Fruit fly (Drosophila melanogaster) whole organism, embryonic: ENCODE results near the gene CG12112.

Experiments used
- Adf1 ChIP-seq: fragments of 200-800 bp; sonication (Bioruptor generic); IDR thresholded peaks from 2 replicates; pipeline ENCODE4 v1.3.6; 2022; ENCODE audit warnings: missing biosample characterization, missing genetic modification characterization
- Bteb2 ChIP-seq: fragments of 200-800 bp; sonication (Bioruptor generic); optimal IDR thresholded peaks from 2 replicates; lab custom pipeline; 2016; ENCODE audit warnings: missing biosample characterization, missing genetic modification characterization
- CG10431 ChIP-seq: fragments of 200-800 bp; sonication (Bioruptor generic); optimal IDR thresholded peaks from 3 replicates; lab custom pipeline; 2018; ENCODE audit warnings: missing biosample characterization, mild to moderate bottlenecking, missing genetic modification characterization
- CG10543 ChIP-seq: fragments of 200-800 bp; sonication (Bioruptor generic); optimal IDR thresholded peaks from 3 replicates; lab custom pipeline; 2017; ENCODE audit warnings: missing biosample characterization, mild to moderate bottlenecking, missing genetic modification characterization, moderate library complexity
- CG11085 ChIP-seq: fragments of 200-800 bp; sonication (Bioruptor generic); IDR thresholded peaks from 2 replicates; pipeline ENCODE4 v1.3.6; 2022; ENCODE audit warnings: missing biosample characterization, missing genetic modification characterization
- CG11247 ChIP-seq: fragments of 200-800 bp; sonication (Bioruptor generic); IDR thresholded peaks from 2 replicates; pipeline ENCODE4 v1.3.6; 2022; ENCODE audit warnings: missing biosample characterization, missing genetic modification characterization
- CG18764 ChIP-seq: fragments of 200-800 bp; sonication (Bioruptor generic); optimal IDR thresholded peaks from 3 replicates; lab custom pipeline; 2016; ENCODE audit warnings: missing biosample characterization, missing genetic modification characterization
- CG30403 ChIP-seq: fragments of 200-800 bp; sonication (Bioruptor generic); optimal IDR thresholded peaks from 3 replicates; lab custom pipeline; 2016; ENCODE audit warnings: missing biosample characterization, missing genetic modification characterization
- CG4360 ChIP-seq: fragments of 200-800 bp; sonication (Bioruptor generic); IDR thresholded peaks from 2 replicates; pipeline ENCODE4 v1.3.6; 2022; ENCODE audit warnings: missing biosample characterization, missing genetic modification characterization
- CG6791 ChIP-seq: fragments of 200-800 bp; sonication (Bioruptor generic); IDR thresholded peaks from 3 replicates; pipeline ENCODE4 v1.3.6; 2022; ENCODE audit warnings: missing biosample characterization, missing genetic modification characterization; ENCODE audit not compliant: partially characterized antibody
- CG7372 ChIP-seq: fragments of 200-800 bp; sonication (Bioruptor generic); IDR thresholded peaks from 2 replicates; pipeline ENCODE4 v1.3.6; 2022; ENCODE audit warnings: missing biosample characterization, missing genetic modification characterization
- CG7786 ChIP-seq: fragments of 200-800 bp; sonication (Bioruptor generic); optimal IDR thresholded peaks from 2 replicates; lab custom pipeline; 2016; ENCODE audit warnings: missing biosample characterization, missing genetic modification characterization
- CG8290 ChIP-seq, 3 experiments: fragments of 200-800 bp; sonication (Bioruptor generic); optimal IDR thresholded peaks; 2 replicates each; lab custom pipeline; 2016 to 2019; ENCODE audit warnings: missing biosample characterization in 3 of 3, missing genetic modification characterization in 3 of 3, mild to moderate bottlenecking in 2 of 3, moderate library complexity in 1 of 3
- CG9797 ChIP-seq: fragments of 200-800 bp; sonication (Bioruptor generic); optimal IDR thresholded peaks from 3 replicates; lab custom pipeline; 2018; ENCODE audit warnings: missing biosample characterization, mild to moderate bottlenecking, missing genetic modification characterization
- Dad ChIP-seq: fragments of 200-800 bp; sonication (Bioruptor generic); optimal IDR thresholded peaks from 3 replicates; lab custom pipeline; 2016; ENCODE audit warnings: missing biosample characterization, missing genetic modification characterization
- Dek ChIP-seq: fragments of 200-800 bp; sonication (Bioruptor generic); optimal IDR thresholded peaks from 3 replicates; lab custom pipeline; 2019; ENCODE audit warnings: missing biosample characterization, mild to moderate bottlenecking, missing genetic modification characterization, moderate library complexity
- Doc3 ChIP-seq: fragments of 200-800 bp; sonication (Bioruptor generic); IDR thresholded peaks from 3 replicates; pipeline ENCODE4 v1.3.6; 2022; ENCODE audit warnings: missing biosample characterization, missing genetic modification characterization; ENCODE audit not compliant: partially characterized antibody
- Drgx ChIP-seq: fragments of 200-800 bp; sonication (Bioruptor generic); IDR thresholded peaks from 2 replicates; pipeline ENCODE4 v1.3.6; 2022; ENCODE audit warnings: missing biosample characterization, missing genetic modification characterization
- H15 ChIP-seq: fragments of 200-800 bp; sonication (Bioruptor generic); IDR thresholded peaks from 3 replicates; pipeline ENCODE4 v1.3.6; 2022; ENCODE audit warnings: missing biosample characterization, missing genetic modification characterization
- Hey ChIP-seq: fragments of 200-800 bp; sonication (Bioruptor generic); optimal IDR thresholded peaks from 3 replicates; lab custom pipeline; 2018; ENCODE audit warnings: missing biosample characterization, mild to moderate bottlenecking, missing genetic modification characterization
- HmgD ChIP-seq: fragments of 200-800 bp; sonication (Bioruptor generic); optimal IDR thresholded peaks from 3 replicates; lab custom pipeline; 2016; ENCODE audit warnings: missing biosample characterization, missing genetic modification characterization
- Hsf ChIP-seq: fragments of 200-800 bp; sonication (Bioruptor generic); optimal IDR thresholded peaks from 3 replicates; lab custom pipeline; 2016; ENCODE audit warnings: missing biosample characterization, missing genetic modification characterization
- Jarid2 ChIP-seq: fragments of 200-800 bp; sonication (Bioruptor generic); optimal IDR thresholded peaks from 3 replicates; lab custom pipeline; 2017; ENCODE audit warnings: mild to moderate bottlenecking, missing biosample characterization, missing genetic modification reagents, missing genetic modification characterization
- Meics ChIP-seq: fragments of 200-800 bp; sonication (Bioruptor generic); optimal IDR thresholded peaks from 2 replicates; lab custom pipeline; 2017; ENCODE audit warnings: missing biosample characterization, mild to moderate bottlenecking, missing genetic modification characterization
- Oaz ChIP-seq: fragments of 200-800 bp; sonication (Bioruptor generic); IDR thresholded peaks from 2 replicates; pipeline ENCODE4 v1.3.6; 2022; ENCODE audit warnings: missing biosample characterization, missing genetic modification characterization
- Pdp1 ChIP-seq, 2 experiments: fragments of 200-800 bp; sonication (Bioruptor generic); optimal IDR thresholded peaks; 3 replicates each; lab custom pipeline; 2016; ENCODE audit warnings: missing biosample characterization in 2 of 2, missing genetic modification characterization in 2 of 2, mild to moderate bottlenecking in 1 of 2, moderate library complexity in 1 of 2
- Stat92E ChIP-seq, 3 experiments: fragments of >200 bp in 2 of 3; fragments of 200-800 bp in 1 of 3; sonication (Bioruptor generic) in 1 of 3; optimal IDR thresholded peaks; 2 replicates each; lab custom pipeline; 2017 to 2019; ENCODE audit warnings: missing biosample characterization in 3 of 3, missing genetic modification characterization in 3 of 3, mild to moderate bottlenecking in 1 of 3, moderate library complexity in 1 of 3
- Usf ChIP-seq: fragments of 200-800 bp; sonication (Bioruptor generic); optimal IDR thresholded peaks from 2 replicates; lab custom pipeline; 2017; ENCODE audit warnings: missing genotype, missing biosample characterization, missing genetic modification characterization
- al ChIP-seq: fragments of 200-800 bp; sonication (Bioruptor generic); IDR thresholded peaks from 2 replicates; pipeline ENCODE4 v1.3.6; 2022; ENCODE audit warnings: missing biosample characterization, missing genetic modification characterization
- aop ChIP-seq: fragments of 200-800 bp; sonication (Bioruptor generic); IDR thresholded peaks from 2 replicates; pipeline ENCODE4 v1.3.6; 2022; ENCODE audit warnings: missing biosample characterization, missing genetic modification characterization
- ato ChIP-seq: fragments of 200-800 bp; sonication (Bioruptor generic); IDR thresholded peaks from 2 replicates; pipeline ENCODE4 v1.3.6; 2022; ENCODE audit warnings: missing biosample characterization, missing genetic modification characterization; ENCODE audit not compliant: partially characterized antibody
- dmrt99B ChIP-seq: fragments of 200-800 bp; sonication (Bioruptor generic); optimal IDR thresholded peaks from 2 replicates; lab custom pipeline; 2018; ENCODE audit warnings: missing biosample characterization, mild to moderate bottlenecking, missing genetic modification characterization, moderate library complexity
- emc ChIP-seq: fragments of 200-800 bp; sonication (Bioruptor generic); optimal IDR thresholded peaks from 2 replicates; lab custom pipeline; 2016; ENCODE audit warnings: missing biosample characterization, missing genetic modification characterization
- fu2 ChIP-seq: fragments of 200-800 bp; sonication (Bioruptor generic); optimal IDR thresholded peaks from 2 replicates; lab custom pipeline; 2016; ENCODE audit warnings: missing biosample characterization, missing genetic modification characterization
- gcm ChIP-seq: fragments of 200-800 bp; sonication (Bioruptor generic); optimal IDR thresholded peaks from 2 replicates; lab custom pipeline; 2019; ENCODE audit warnings: missing biosample characterization, mild to moderate bottlenecking, missing genetic modification characterization, moderate library complexity
- h ChIP-seq: fragments of >200 bp; optimal IDR thresholded peaks from 2 replicates; lab custom pipeline; 2017
- hbn ChIP-seq: fragments of 200-800 bp; sonication (Bioruptor generic); IDR thresholded peaks from 2 replicates; pipeline ENCODE4 v1.3.6; 2022; ENCODE audit warnings: missing biosample characterization, missing genetic modification characterization; ENCODE audit not compliant: partially characterized antibody
- jumu ChIP-seq: fragments of 200-800 bp; sonication (Bioruptor generic); optimal IDR thresholded peaks from 3 replicates; lab custom pipeline; 2016; ENCODE audit warnings: missing biosample characterization, missing genetic modification characterization
- lola ChIP-seq, 3 experiments: fragments of >200 bp in 2 of 3; fragments of 200-800 bp in 1 of 3; sonication (Bioruptor generic) in 1 of 3; optimal IDR thresholded peaks; 2 replicates each; lab custom pipeline; 2017 to 2019; ENCODE audit warnings: missing biosample characterization in 3 of 3, missing genetic modification characterization in 3 of 3, mild to moderate bottlenecking in 1 of 3, moderate library complexity in 1 of 3
- mam ChIP-seq: fragments of 200-800 bp; sonication (Bioruptor generic); optimal IDR thresholded peaks from 3 replicates; lab custom pipeline; 2016; ENCODE audit warnings: missing biosample characterization, missing genetic modification characterization
- nmo ChIP-seq: fragments of 200-800 bp; sonication (Bioruptor generic); optimal IDR thresholded peaks from 2 replicates; lab custom pipeline; 2018; ENCODE audit warnings: missing biosample characterization, mild to moderate bottlenecking, missing genetic modification characterization, moderate library complexity
- onecut ChIP-seq: fragments of 200-800 bp; sonication (Bioruptor generic); IDR thresholded peaks from 2 replicates; pipeline ENCODE4 v1.3.6; 2022; ENCODE audit warnings: missing biosample characterization, missing genetic modification characterization
- phol ChIP-seq: fragments of 200-800 bp; sonication (Bioruptor generic); optimal IDR thresholded peaks from 3 replicates; lab custom pipeline; 2018; ENCODE audit warnings: missing biosample characterization, mild to moderate bottlenecking, missing genetic modification characterization, moderate library complexity
- rib ChIP-seq: fragments of 200-800 bp; sonication (Bioruptor generic); IDR thresholded peaks from 2 replicates; pipeline ENCODE4 v1.3.6; 2022; ENCODE audit warnings: missing biosample characterization, missing genetic modification characterization
- salm ChIP-seq: fragments of 200-800 bp; sonication (Bioruptor generic); optimal IDR thresholded peaks from 2 replicates; lab custom pipeline; 2018; ENCODE audit warnings: missing biosample characterization, mild to moderate bottlenecking, missing genetic modification characterization
- stwl ChIP-seq: fragments of 200-800 bp; sonication (Bioruptor generic); optimal IDR thresholded peaks from 3 replicates; lab custom pipeline; 2018; ENCODE audit warnings: missing biosample characterization, mild to moderate bottlenecking, missing genetic modification characterization, moderate library complexity
- sug ChIP-seq: fragments of 200-800 bp; optimal IDR thresholded peaks from 2 replicates; lab custom pipeline; 2019; ENCODE audit warnings: missing biosample characterization, mild to moderate bottlenecking, missing genetic modification characterization, moderate library complexity
- trh ChIP-seq: fragments of 200-800 bp; sonication (Bioruptor generic); optimal IDR thresholded peaks from 2 replicates; lab custom pipeline; 2016; ENCODE audit warnings: missing biosample characterization, missing genetic modification characterization
- vfl ChIP-seq: fragments of 200-800 bp; sonication (Bioruptor generic); optimal IDR thresholded peaks from 2 replicates; lab custom pipeline; 2016; ENCODE audit warnings: missing biosample characterization, missing genetic modification characterization
- vvl ChIP-seq: fragments of 200-800 bp; sonication (Bioruptor generic); IDR thresholded peaks from 2 replicates; pipeline ENCODE4 v1.3.6; 2022; ENCODE audit warnings: missing biosample characterization, missing genetic modification characterization

Gene CG12112

DNA sequence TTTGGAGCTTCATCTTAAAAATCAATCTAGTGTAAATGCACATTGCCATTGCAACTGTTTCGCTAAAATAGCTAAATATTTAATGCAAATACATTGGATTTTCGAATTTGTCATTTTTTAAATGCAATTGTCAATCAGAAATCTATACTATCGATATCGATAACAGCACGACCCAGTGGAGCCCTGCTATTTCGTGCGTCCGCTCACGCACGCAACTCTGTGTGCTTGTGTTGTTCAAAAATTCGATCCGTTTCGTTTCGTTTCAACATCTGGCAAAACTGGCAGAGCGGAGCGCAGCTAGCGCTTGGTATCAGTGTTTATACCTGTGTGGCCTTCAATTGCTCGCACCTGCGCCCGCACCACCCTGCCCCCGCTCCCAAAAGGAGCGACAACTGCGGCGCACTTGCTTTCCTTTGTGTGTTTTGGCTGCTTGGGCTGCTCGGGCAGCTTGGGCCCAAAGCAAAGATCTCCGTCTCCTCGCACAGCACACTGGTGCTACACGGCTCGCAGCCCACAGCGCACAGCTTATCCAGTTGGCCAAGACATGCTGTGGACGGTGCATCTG is 28.7 kb upstream of the CG12112 start, which contains the start of gene CG12081 (continued):
- TF ChIP-seq trh (GFP tag; lab: Kevin White, UChicago) = no peak
- TF ChIP-seq nmo = peak; percentile 35
- no peak for TF ChIP-seq jumu (GFP tag; lab: Kevin White, UChicago)
- no peak for TF ChIP-seq rib (GFP tag; lab: Robert Waterston, UW)
- no peak for TF ChIP-seq CG9797 (GFP tag; lab: Kevin White, UChicago)
- TF ChIP-seq CG7372 = no peak
- no peak for TF ChIP-seq CG10543 (GFP tag; lab: Kevin White, UChicago)
- no peak for TF ChIP-seq h
- no peak for TF ChIP-seq Meics (GFP tag; lab: Kevin White, UChicago)
- TF ChIP-seq onecut (GFP tag; lab: Robert Waterston, UW) = peak; percentile 72
- TF ChIP-seq hbn (GFP tag; lab: Robert Waterston, UW) = peak; percentile 85
- no peak for TF ChIP-seq CG18764
- peak; percentile 16 for TF ChIP-seq HmgD (GFP tag; lab: Kevin White, UChicago)
- TF ChIP-seq stwl (tag; lab: Kevin White, UChicago) = peak; percentile 91
- no peak for TF ChIP-seq Usf (GFP tag; lab: Kevin White, UChicago)
- 0 out of 2 replicates have a peak, but pooled peaks have one; percentile 40 for TF ChIP-seq vvl (GFP tag; lab: Robert Waterston, UW)
- TF ChIP-seq Drgx (GFP tag; lab: Robert Waterston, UW) = no peak
- TF ChIP-seq fu2 (GFP tag; lab: Kevin White, UChicago) = no peak
- peak; percentile 92 for TF ChIP-seq CG6791 (GFP tag; lab: Robert Waterston, UW)
- TF ChIP-seq Dek = peak; percentile 7
- TF ChIP-seq Adf1 = peak; percentile 29; the same call in 1 of the 2 replicates
- peak; percentile 37 for TF ChIP-seq sug (tag; lab: Kevin White, UChicago)
- no peak for TF ChIP-seq vfl (GFP tag; lab: Kevin White, UChicago)
- no peak for TF ChIP-seq al (GFP tag; lab: Robert Waterston, UW)
- TF ChIP-seq CG11247 (GFP tag; lab: Robert Waterston, UW) = no peak
- no peak for TF ChIP-seq dmrt99B (tag; lab: Kevin White, UChicago)
- TF ChIP-seq CG11085 = no peak
- TF ChIP-seq CG10431 (GFP tag; lab: Kevin White, UChicago) = no peak
- TF ChIP-seq ato (GFP tag; lab: Robert Waterston, UW) = peak; percentile 75
- TF ChIP-seq emc (GFP tag; lab: Kevin White, UChicago) = no peak
- peak in 1 of 2 experiments; percentile 11 for TF ChIP-seq Pdp1 (GFP tag; optimal IDR thresholded peaks at IDR 0.05; lab: Kevin White, UChicago)
- no peak for TF ChIP-seq Oaz (GFP tag; lab: Robert Waterston, UW)
- TF ChIP-seq salm = no peak
- no peak for TF ChIP-seq Hsf
- TF ChIP-seq Stat92E (GFP tag; optimal IDR thresholded peaks at IDR 0.05; lab: Kevin White, UChicago) = no peak
- TF ChIP-seq gcm (GFP tag; lab: Kevin White, UChicago) = no peak
- no peak for TF ChIP-seq CG7786 (GFP tag; lab: Kevin White, UChicago)
- TF ChIP-seq mam (GFP tag; lab: Kevin White, UChicago) = no peak
- no peak for TF ChIP-seq Bteb2 (GFP tag; lab: Kevin White, UChicago)
- peak; percentile 8 for TF ChIP-seq phol (tag; lab: Kevin White, UChicago)
- TF ChIP-seq CG8290 (GFP tag; optimal IDR thresholded peaks at IDR 0.05; lab: Kevin White, UChicago) = peak; percentile 52
- TF ChIP-seq CG8290 (tag; optimal IDR thresholded peaks at IDR 0.05; lab: Kevin White, UChicago) = peak; percentile 18 to 78
- TF ChIP-seq CG4360 = no peak
- TF ChIP-seq CG30403 (GFP tag; lab: Kevin White, UChicago) = no peak
- TF ChIP-seq aop (GFP tag; lab: Robert Waterston, UW) = no peak
- TF ChIP-seq H15 (GFP tag; lab: Robert Waterston, UW) = no peak
- no peak for TF ChIP-seq lola (GFP tag; optimal IDR thresholded peaks at IDR 0.05; lab: Kevin White, UChicago)
- TF ChIP-seq Doc3 (GFP tag; lab: Robert Waterston, UW) = peak; percentile 85
- TF ChIP-seq Dad (GFP tag; lab: Kevin White, UChicago) = no peak
- TF ChIP-seq Hey (tag; lab: Kevin White, UChicago) = no peak
- no peak for TF ChIP-seq Jarid2 (GFP tag; lab: Kevin White, UChicago)
